Worm (Caenorhabditis elegans): Measurements from ENCODE around the gene T28H11.7.

ce11 chrIV:4982477-4982876 lies 34.5 kb downstream of the T28H11.7 start, which contains the start of gene E03H12.4:
- TF ChIP-seq med-1 (GFP tag; optimal IDR thresholded peaks at IDR 0.05; ENCODE audit: insufficient read depth) (no peak), flt-1 (GFP tag; IDR thresholded peaks at IDR 0.05) (no peak), T22C8.4 (GFP tag; IDR thresholded peaks at IDR 0.05) (no peak)

Data from whole organism, midembryonic.